Worm (Caenorhabditis elegans): ENCODE results near the gene F19G12.4.

Gene F19G12.4

DNA sequence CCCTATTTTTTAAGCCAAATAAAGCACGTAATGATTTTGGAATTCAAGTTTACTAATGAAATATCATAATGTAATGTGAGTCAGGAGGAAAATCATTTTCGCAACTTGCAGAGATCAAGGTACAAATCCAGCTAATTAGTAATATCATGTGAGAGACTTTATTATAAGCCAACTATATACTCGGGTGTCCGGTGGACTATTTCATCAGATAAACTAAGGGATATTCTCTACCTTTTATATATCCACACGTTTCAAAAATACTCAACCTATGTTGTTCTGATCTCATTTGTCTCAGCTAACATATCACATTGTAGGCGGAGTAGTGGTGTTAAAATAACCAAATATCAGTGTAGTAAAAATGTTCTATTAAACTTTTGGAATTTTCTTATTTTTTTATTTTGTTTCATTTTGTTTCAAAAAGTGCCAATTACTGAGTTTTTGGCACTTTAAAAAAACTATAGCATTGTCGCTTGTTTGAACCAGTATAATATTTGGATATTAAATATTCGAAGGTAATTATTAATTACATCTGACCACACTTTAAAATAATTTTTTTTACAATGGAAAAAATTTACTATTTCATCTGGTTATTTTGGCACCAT is 27.6 kb upstream of the F19G12.4 start (continued):
- TF ChIP-seq let-526 (GFP tag; IDR thresholded peaks at IDR 0.05) (peak; percentile 64; the same call in 1 of the 2 replicates), ztf-3 (GFP tag; optimal IDR thresholded peaks at IDR 0.05) (peak; percentile 85), atf-7 (tag; optimal IDR thresholded peaks at IDR 0.05) (peak; percentile 93), die-1 (tag; optimal IDR thresholded peaks at IDR 0.05) (no peak), snpc-1.1 (tag; optimal IDR thresholded peaks at IDR 0.05; ENCODE audit: insufficient read depth) (no peak), lin-54 (GFP tag; optimal IDR thresholded peaks at IDR 0.05) (peak; percentile 74), egl-18 (GFP tag; IDR thresholded peaks at IDR 0.05) (peak; percentile 68; the same call in 1 of the 2 replicates)

DNA sequence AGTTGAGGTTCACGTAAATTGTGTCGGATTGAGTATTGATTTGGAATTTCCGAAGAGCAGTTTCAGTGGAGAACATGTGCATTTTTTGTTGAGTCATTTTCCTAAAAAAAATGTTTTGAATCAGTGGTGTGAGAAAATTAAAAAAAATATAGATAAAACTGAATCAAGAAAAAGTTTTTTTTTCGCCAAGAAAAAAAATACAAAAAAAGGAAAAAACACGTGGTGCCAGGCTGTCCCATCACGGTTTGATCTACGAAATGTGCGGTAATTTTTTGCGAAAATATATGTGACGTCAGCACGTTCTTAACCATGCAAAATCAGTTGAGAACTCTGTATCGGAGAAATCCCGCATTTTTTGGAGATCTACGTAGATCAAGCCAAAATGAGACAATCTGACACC is 23.2 kb upstream of the F19G12.4 start, which contains the start of gene F56C3.9:
Gene F56C3.9 (minus strand): TSS at position 101 of the 400 bp plus-strand sequence.
- no peak for TF ChIP-seq egrh-3 (GFP tag; IDR thresholded peaks at IDR 0.05)
- TF ChIP-seq madf-3 (GFP tag; IDR thresholded peaks at IDR 0.05) = no peak
- TF ChIP-seq T07F8.4 (tag; optimal IDR thresholded peaks at IDR 0.05) = no peak
- no peak for TF ChIP-seq gei-17 (GFP tag; optimal IDR thresholded peaks at IDR 0.05)
- no peak for TF ChIP-seq pbrm-1 (GFP tag; IDR thresholded peaks at IDR 0.05)

DNA sequence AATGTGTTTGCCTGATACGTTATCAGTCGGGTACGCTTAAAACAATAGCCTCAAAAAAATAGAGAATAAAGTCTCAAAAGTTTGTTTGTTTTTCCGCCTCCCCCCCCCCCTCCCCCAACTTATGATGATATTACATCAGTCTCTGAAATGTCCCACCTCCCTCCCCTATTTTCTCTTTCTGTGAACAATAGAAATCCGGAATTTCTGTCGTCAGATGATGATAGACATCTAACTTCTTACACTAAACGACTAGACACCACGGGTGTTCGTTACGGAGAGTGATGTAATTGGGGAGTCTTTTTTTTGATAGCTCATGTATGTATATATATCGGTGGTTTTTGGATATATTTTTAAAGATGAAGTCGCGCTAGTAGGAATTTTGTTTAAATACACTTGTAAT is 22.7 kb upstream of the F19G12.4 start:
- TF ChIP-seq zfh-2 (GFP tag; conservative IDR thresholded peaks at IDR 0.05) = no peak
- no peak for TF ChIP-seq ztf-3 (GFP tag; optimal IDR thresholded peaks at IDR 0.05)
- TF ChIP-seq attf-5 (GFP tag; optimal IDR thresholded peaks at IDR 0.05) = no peak
- no peak for TF ChIP-seq madf-6 (GFP tag; IDR thresholded peaks at IDR 0.05)
- no peak for TF ChIP-seq mcd-1 (GFP tag; IDR thresholded peaks at IDR 0.05)
- TF ChIP-seq B0261.1 (tag; optimal IDR thresholded peaks at IDR 0.05) = no peak
- TF ChIP-seq lag-1 (GFP tag; IDR thresholded peaks at IDR 0.05) = no peak
- no peak for TF ChIP-seq fkh-3 (tag; optimal IDR thresholded peaks at IDR 0.05)
- no peak for TF ChIP-seq T26A5.8 (tag; optimal IDR thresholded peaks at IDR 0.05)
- no peak for TF ChIP-seq ccch-3 (GFP tag; optimal IDR thresholded peaks at IDR 0.05)
- no peak for TF ChIP-seq aptf-2 (GFP tag; conservative IDR thresholded peaks at IDR 0.05)

DNA sequence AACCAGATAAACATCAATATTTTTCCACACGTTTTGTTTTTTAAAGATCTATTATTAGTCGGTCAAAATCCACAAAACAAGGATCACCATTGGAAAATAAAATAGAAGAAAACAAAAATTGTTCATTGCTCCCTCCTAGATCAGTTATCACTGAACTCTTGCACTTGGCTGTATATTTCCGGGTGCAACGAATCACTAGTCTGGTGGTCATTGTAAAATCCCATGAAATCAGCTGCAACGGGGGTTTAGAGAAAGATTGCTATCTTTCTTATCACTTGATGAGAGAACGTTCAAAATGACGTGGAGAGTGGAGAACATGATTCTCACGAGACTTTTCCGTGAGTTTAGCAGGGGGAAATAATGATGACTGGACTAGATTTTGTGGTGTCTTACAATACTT is 21.3 kb upstream of the F19G12.4 start:
- TF ChIP-seq T26A5.8 (tag; optimal IDR thresholded peaks at IDR 0.05) = no peak
- TF ChIP-seq cebp-1 (GFP tag; IDR thresholded peaks at IDR 0.05) = no peak
- peak; percentile 32 for TF ChIP-seq cebp-1 (tag; optimal IDR thresholded peaks at IDR 0.05)
- TF ChIP-seq Y53G8AR.9 (GFP tag; conservative IDR thresholded peaks at IDR 0.05) = no peak
- no peak for TF ChIP-seq rcor-1 (GFP tag; IDR thresholded peaks at IDR 0.05)
- 0 out of 2 replicates have a peak, but pooled peaks have one; percentile 32 for TF ChIP-seq K11D2.4 (GFP tag; IDR thresholded peaks at IDR 0.05)
- TF ChIP-seq Y67H2A.10 (GFP tag; conservative IDR thresholded peaks at IDR 0.05) = no peak
- TF ChIP-seq ama-1 (optimal IDR thresholded peaks at IDR 0.05) = no peak
- TF ChIP-seq ama-1 (GFP tag; optimal IDR thresholded peaks at IDR 0.05) = no peak
- TF ChIP-seq somi-1 (GFP tag; optimal IDR thresholded peaks at IDR 0.05) = peak; percentile 38
- TF ChIP-seq ztf-6 (GFP tag; IDR thresholded peaks at IDR 0.05) = no peak
- no peak for TF ChIP-seq mes-4 (tag; optimal IDR thresholded peaks at IDR 0.05)
- 0 out of 2 replicates have a peak, but pooled peaks have one; percentile 8 for TF ChIP-seq lir-1 (GFP tag; conservative IDR thresholded peaks at IDR 0.05)
- no peak for TF ChIP-seq madf-10 (tag; optimal IDR thresholded peaks at IDR 0.05)
- TF ChIP-seq egl-44 (GFP tag; IDR thresholded peaks at IDR 0.05) = no peak
- TF ChIP-seq ZK185.1 (tag; optimal IDR thresholded peaks at IDR 0.05; ENCODE audit: poor library complexity, severe bottlenecking) = no peak
- TF ChIP-seq cebp-2 (GFP tag; IDR thresholded peaks at IDR 0.05) = no peak
- TF ChIP-seq egl-18 (GFP tag; IDR thresholded peaks at IDR 0.05) = no peak
- peak; percentile 51 for TF ChIP-seq atf-7 (tag; optimal IDR thresholded peaks at IDR 0.05)
- peak; percentile 30 for TF ChIP-seq K12H6.12 (tag; optimal IDR thresholded peaks at IDR 0.05)
- TF ChIP-seq sptf-2 (GFP tag; optimal IDR thresholded peaks at IDR 0.05) = no peak
- TF ChIP-seq lag-1 (GFP tag; IDR thresholded peaks at IDR 0.05) = no peak
- no peak for TF ChIP-seq rec-8 (tag; optimal IDR thresholded peaks at IDR 0.05)
- peak; percentile 27 for TF ChIP-seq lin-40 (tag; optimal IDR thresholded peaks at IDR 0.05)
- TF ChIP-seq gei-17 (GFP tag; optimal IDR thresholded peaks at IDR 0.05) = no peak
